Worm (Caenorhabditis elegans): ENCODE data around the gene R02F11.2.

Gene R02F11.2

DNA sequence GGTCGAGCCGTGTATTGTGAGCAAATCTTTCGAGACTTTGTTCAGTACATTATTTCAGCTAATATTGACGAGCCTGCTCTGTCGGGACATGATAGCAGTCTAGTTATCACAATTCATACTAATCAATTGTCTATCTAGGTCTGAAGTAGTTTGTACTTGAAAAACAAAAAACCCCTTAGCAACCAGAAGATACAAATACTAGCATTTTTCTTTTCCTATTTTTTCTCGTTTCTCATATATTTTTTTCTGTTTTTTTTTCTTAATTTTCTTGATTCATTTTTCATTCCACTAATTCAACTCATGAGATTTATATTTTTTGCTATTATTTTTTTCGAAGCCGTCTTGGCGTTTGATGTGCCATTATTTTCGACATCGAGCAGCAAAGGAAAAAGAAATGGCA, 7.2 kb upstream of the R02F11.2 start, which contains the start of gene R02F11.9:
R02F11.9 (plus strand) TSS at position 301 of the 400 bp plus-strand sequence.
- no peak for TF ChIP-seq elt-3 (tag; optimal IDR thresholded peaks at IDR 0.05)
- TF ChIP-seq ceh-43 (GFP tag; optimal IDR thresholded peaks at IDR 0.05), result no peak
- no peak for TF ChIP-seq M03D4.4 (tag; optimal IDR thresholded peaks at IDR 0.05)
- no peak for TF ChIP-seq bed-3 (GFP tag; optimal IDR thresholded peaks at IDR 0.05)
- no peak for TF ChIP-seq tbx-8 (GFP tag; optimal IDR thresholded peaks at IDR 0.05)
- TF ChIP-seq sem-2 (GFP tag; optimal IDR thresholded peaks at IDR 0.05), result no peak
- no peak for TF ChIP-seq nhr-12 (tag; optimal IDR thresholded peaks at IDR 0.05)
- no peak for TF ChIP-seq lin-13 (tag; optimal IDR thresholded peaks at IDR 0.05)
- no peak for TF ChIP-seq unc-62 (GFP tag; optimal IDR thresholded peaks at IDR 0.05)
- TF ChIP-seq mep-1 (tag; optimal IDR thresholded peaks at IDR 0.05), result no peak
- TF ChIP-seq cnd-1 (tag; optimal IDR thresholded peaks at IDR 0.05), result no peak
- no peak for TF ChIP-seq zip-8 (tag; optimal IDR thresholded peaks at IDR 0.05)
- TF ChIP-seq elt-1 (tag; optimal IDR thresholded peaks at IDR 0.05; ENCODE audit: borderline replicate concordance, insufficient read depth), result no peak
- no peak for TF ChIP-seq ces-1 (GFP tag; optimal IDR thresholded peaks at IDR 0.05)

- no peak for TF ChIP-seq ceh-39 (tag; optimal IDR thresholded peaks at IDR 0.05)
Measured at ce11 chrV:4787836-4788235, 6.6 kb upstream of the R02F11.2 start.

DNA sequence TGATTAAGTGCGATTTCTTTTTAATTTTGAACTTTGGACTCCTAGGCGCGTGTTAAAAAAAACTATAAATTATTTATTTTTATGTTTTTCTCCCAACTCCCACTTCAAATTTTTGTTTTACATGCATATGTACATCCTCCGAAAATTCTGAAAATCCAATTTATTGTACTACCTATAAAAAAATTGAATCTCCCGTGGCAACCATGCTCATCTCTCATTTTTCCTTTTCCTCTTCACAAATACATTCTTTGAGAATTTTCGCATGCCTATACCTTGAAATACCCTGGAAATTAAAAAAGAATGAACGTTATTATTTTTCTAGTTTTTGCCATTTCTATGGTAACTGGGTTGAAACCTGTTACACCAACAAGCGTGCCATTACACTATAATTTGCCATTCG, 5.6 kb upstream of the R02F11.2 start, which contains the start of gene R02F11.10:
R02F11.10 (plus strand) TSS at position 301 of the 400 bp plus-strand sequence.
- TF ChIP-seq ces-1 (GFP tag; optimal IDR thresholded peaks at IDR 0.05) (no peak), zip-8 (tag; optimal IDR thresholded peaks at IDR 0.05) (no peak), mls-2 (tag; optimal IDR thresholded peaks at IDR 0.05) (no peak), nhr-237 (tag; optimal IDR thresholded peaks at IDR 0.05) (no peak), tbx-8 (GFP tag; optimal IDR thresholded peaks at IDR 0.05) (no peak), drap-1 (GFP tag; optimal IDR thresholded peaks at IDR 0.05) (no peak)

- TF ChIP-seq unc-62 (GFP tag; optimal IDR thresholded peaks at IDR 0.05) (no peak), ceh-83 (GFP tag; optimal IDR thresholded peaks at IDR 0.05) (no peak), lin-32 (GFP tag; optimal IDR thresholded peaks at IDR 0.05) (no peak), sem-2 (GFP tag; optimal IDR thresholded peaks at IDR 0.05) (no peak), elt-3 (tag; optimal IDR thresholded peaks at IDR 0.05) (no peak)
Measured at ce11 chrV:4790368-4790767, 4.0 kb upstream of the R02F11.2 start, which contains the start of gene R02F11.12. Gene R02F11.12, plus strand, starts transcription at chrV:4790668.

DNA sequence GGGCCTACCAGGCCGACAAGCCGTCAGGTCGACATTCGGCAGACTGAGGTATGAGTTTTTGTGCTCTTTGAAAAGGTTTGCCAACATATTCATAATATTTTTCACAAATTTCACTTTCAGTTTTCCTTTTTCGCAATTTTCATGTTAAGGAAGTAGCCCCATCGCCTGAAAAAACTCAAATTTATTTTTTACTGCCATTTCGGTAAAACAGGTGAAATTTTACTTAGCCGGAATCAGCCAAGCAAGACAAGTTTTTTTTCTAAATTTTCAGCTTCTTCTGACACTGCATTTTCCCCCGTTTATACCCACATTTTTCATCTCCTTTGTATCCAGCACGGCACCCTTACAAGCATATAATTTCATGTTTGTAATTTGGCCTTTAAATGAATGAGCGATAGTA, 2.8 kb upstream of the R02F11.2 start, which contains the start of gene R02F11.11:
R02F11.11 (plus strand) TSS at position 301 of the 400 bp plus-strand sequence.
- TF ChIP-seq lin-32 (GFP tag; optimal IDR thresholded peaks at IDR 0.05), result no peak
- no peak for TF ChIP-seq nhr-28 (tag; optimal IDR thresholded peaks at IDR 0.05)
- no peak for TF ChIP-seq ceh-39 (tag; optimal IDR thresholded peaks at IDR 0.05)
- TF ChIP-seq hlh-1 (tag; optimal IDR thresholded peaks at IDR 0.05), result no peak
- TF ChIP-seq nhr-12 (tag; optimal IDR thresholded peaks at IDR 0.05), result no peak
- TF ChIP-seq mls-2 (tag; optimal IDR thresholded peaks at IDR 0.05), result no peak
- TF ChIP-seq ztf-11 (tag; optimal IDR thresholded peaks at IDR 0.05), result no peak
- no peak for TF ChIP-seq zip-8 (tag; optimal IDR thresholded peaks at IDR 0.05)
- TF ChIP-seq nhr-2 (tag; optimal IDR thresholded peaks at IDR 0.05), result no peak
- no peak for TF ChIP-seq snpc-4 (tag; optimal IDR thresholded peaks at IDR 0.05)
- TF ChIP-seq elt-1 (tag; optimal IDR thresholded peaks at IDR 0.05; ENCODE audit: borderline replicate concordance, insufficient read depth), result no peak
- TF ChIP-seq mab-5 (tag; optimal IDR thresholded peaks at IDR 0.05), result no peak
- TF ChIP-seq flh-1 (GFP tag; optimal IDR thresholded peaks at IDR 0.05), result no peak
- no peak for TF ChIP-seq blmp-1 (tag; optimal IDR thresholded peaks at IDR 0.05)
- no peak for TF ChIP-seq nhr-237 (tag; optimal IDR thresholded peaks at IDR 0.05)
- TF ChIP-seq unc-39 (tag; optimal IDR thresholded peaks at IDR 0.05), result no peak
- no peak for TF ChIP-seq drap-1 (GFP tag; optimal IDR thresholded peaks at IDR 0.05)
- TF ChIP-seq unc-120 (tag; optimal IDR thresholded peaks at IDR 0.05; ENCODE audit: poor library complexity, severe bottlenecking), result no peak
- no peak for TF ChIP-seq ceh-43 (GFP tag; optimal IDR thresholded peaks at IDR 0.05)
- TF ChIP-seq sptf-1 (tag; optimal IDR thresholded peaks at IDR 0.05), result no peak

ce11 chrV:4800794-4801193, 6.4 kb downstream of the R02F11.2 start, which contains the start of gene R02F11.1:
Gene R02F11.1, plus strand, starts transcription at chrV:4801094.
- TF ChIP-seq snpc-4 (tag; optimal IDR thresholded peaks at IDR 0.05), result no peak
- TF ChIP-seq mep-1 (tag; optimal IDR thresholded peaks at IDR 0.05), result no peak
- TF ChIP-seq flh-1 (GFP tag; optimal IDR thresholded peaks at IDR 0.05), result no peak
- TF ChIP-seq lin-13 (tag; optimal IDR thresholded peaks at IDR 0.05), result no peak
- TF ChIP-seq nhr-2 (tag; optimal IDR thresholded peaks at IDR 0.05), result no peak
- no peak for TF ChIP-seq mls-2 (tag; optimal IDR thresholded peaks at IDR 0.05)
- no peak for TF ChIP-seq elt-3 (tag; optimal IDR thresholded peaks at IDR 0.05)
- no peak for TF ChIP-seq sptf-1 (tag; optimal IDR thresholded peaks at IDR 0.05)
- no peak for TF ChIP-seq mab-5 (tag; optimal IDR thresholded peaks at IDR 0.05)
- no peak for TF ChIP-seq blmp-1 (tag; optimal IDR thresholded peaks at IDR 0.05)
- TF ChIP-seq lsy-2 (tag; optimal IDR thresholded peaks at IDR 0.05), result no peak
- TF ChIP-seq elt-1 (tag; optimal IDR thresholded peaks at IDR 0.05; ENCODE audit: borderline replicate concordance, insufficient read depth), result no peak
- TF ChIP-seq cnd-1 (tag; optimal IDR thresholded peaks at IDR 0.05), result no peak
- TF ChIP-seq nhr-12 (tag; optimal IDR thresholded peaks at IDR 0.05), result no peak
- no peak for TF ChIP-seq ztf-11 (tag; optimal IDR thresholded peaks at IDR 0.05)
- no peak for TF ChIP-seq unc-39 (tag; optimal IDR thresholded peaks at IDR 0.05)
- TF ChIP-seq lin-32 (GFP tag; optimal IDR thresholded peaks at IDR 0.05), result no peak
- TF ChIP-seq unc-62 (GFP tag; optimal IDR thresholded peaks at IDR 0.05), result no peak
